Worm (Caenorhabditis elegans): Measurements from ENCODE around the gene Y65A5A.24.
"Not testable (repeated sequence)": the region's sequence is repeated elsewhere in the genome, so short reads cannot be mapped to it uniquely, and the experiment has no call there.

Y65A5A.24 gene

DNA sequence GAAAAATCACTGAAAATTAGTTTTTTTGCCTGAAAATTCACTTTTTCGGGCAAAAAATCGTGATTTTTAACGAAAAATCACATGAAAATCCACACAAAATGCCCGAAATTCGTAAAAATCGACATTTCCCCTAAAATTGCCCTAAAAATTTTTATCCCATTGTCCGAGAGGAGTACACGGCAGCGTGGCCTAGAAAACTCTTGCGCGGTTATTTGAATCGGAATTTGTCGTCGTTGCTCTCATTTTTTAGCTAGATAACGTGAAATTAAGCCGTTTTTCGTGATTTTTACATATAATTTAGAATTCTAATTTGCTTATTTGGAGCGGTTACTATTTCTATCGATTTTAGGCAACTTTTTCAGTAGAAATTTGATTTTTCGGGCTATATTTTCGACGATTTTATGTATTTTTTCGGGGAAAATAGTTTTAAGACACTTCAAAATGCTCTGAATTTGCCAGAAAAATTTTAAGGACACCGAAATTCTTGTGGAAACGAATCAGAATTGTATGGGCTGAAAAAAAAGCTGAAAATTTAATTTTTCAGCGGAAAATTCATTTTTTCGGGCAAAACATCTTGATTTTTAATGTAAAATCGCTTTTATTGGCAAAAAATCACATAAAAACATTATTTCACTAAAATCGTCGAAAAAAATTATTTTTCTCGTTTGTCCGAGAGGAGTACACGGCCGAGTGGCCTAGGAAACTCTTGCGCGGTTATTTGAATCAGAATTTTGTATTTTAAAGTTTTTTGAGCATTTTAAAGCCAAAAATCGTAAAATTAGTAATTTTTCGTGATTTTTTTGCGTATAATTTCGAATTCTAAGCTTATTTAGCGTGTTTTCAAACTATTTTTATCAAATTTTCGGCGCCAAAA is 21.6 kb downstream of the Y65A5A.24 start (continued):
- 0 out of 2 replicates have a peak, but pooled peaks have one; percentile 71 for TF ChIP-seq ztf-1 (GFP tag; conservative IDR thresholded peaks at IDR 0.05)
- no peak for TF ChIP-seq aly-2 (tag; optimal IDR thresholded peaks at IDR 0.05)
- peak; percentile 96 for TF ChIP-seq gmeb-1 (tag; optimal IDR thresholded peaks at IDR 0.05)
- peak; percentile 65 for TF ChIP-seq C34F6.9 (tag; optimal IDR thresholded peaks at IDR 0.05)
- peak; percentile 70 for TF ChIP-seq lin-13 (GFP tag; optimal IDR thresholded peaks at IDR 0.05)
- no peak for TF ChIP-seq nhr-23 (tag; optimal IDR thresholded peaks at IDR 0.05)

DNA sequence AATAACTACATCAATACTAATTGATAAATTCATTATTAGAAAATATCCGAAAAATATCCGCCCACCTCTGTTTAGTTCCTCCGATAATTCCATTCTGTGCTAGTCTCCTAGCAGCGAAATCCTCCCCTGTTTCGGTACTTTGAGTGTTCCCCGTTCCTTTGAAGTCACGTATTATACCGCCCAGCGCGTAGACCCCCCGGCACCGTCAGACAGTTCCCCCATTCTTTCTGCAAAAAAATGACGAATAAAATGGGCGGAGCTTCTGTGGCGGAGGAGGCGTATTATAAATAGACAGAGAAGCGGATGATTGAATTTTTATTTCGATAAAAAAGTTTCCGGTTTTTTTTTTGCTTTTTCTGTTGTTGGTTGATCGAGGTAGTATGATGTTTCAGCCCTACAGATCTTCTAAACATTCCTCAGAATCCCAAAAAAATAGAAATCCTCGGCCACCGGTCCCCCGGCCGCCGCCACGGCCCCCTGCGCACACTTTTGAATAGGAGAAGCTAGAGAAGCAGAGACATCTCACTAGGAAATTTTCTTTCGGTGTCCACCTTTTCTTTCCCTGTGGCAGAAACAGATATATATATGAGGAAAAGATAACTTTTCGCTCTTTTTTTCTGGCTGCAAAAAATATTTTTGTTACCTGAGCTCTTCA is 28.3 kb downstream of the Y65A5A.24 start:
- TF ChIP-seq mab-5 (tag; optimal IDR thresholded peaks at IDR 0.05) (no peak), lin-13 (GFP tag; optimal IDR thresholded peaks at IDR 0.05) (no peak), unc-55 (GFP tag; optimal IDR thresholded peaks at IDR 0.05) (peak; percentile 26), sma-3 (GFP tag; optimal IDR thresholded peaks at IDR 0.05) (no peak), nhr-10 (tag; optimal IDR thresholded peaks at IDR 0.05) (no peak), mdl-1 (tag; optimal IDR thresholded peaks at IDR 0.05) (no peak), snpc-4 (tag; optimal IDR thresholded peaks at IDR 0.05) (no peak), Y55F3AM.14 (GFP tag; optimal IDR thresholded peaks at IDR 0.05) (no peak), nhr-237 (tag; optimal IDR thresholded peaks at IDR 0.05) (no peak), F13H6.1 (tag; optimal IDR thresholded peaks at IDR 0.05) (no peak), ztf-4 (tag; optimal IDR thresholded peaks at IDR 0.05) (no peak), nhr-77 (tag; optimal IDR thresholded peaks at IDR 0.05) (no peak), mbf-1 (tag; optimal IDR thresholded peaks at IDR 0.05) (no peak), lsy-2 (tag; optimal IDR thresholded peaks at IDR 0.05) (peak in 1 of 2 experiments; percentile 0)

DNA sequence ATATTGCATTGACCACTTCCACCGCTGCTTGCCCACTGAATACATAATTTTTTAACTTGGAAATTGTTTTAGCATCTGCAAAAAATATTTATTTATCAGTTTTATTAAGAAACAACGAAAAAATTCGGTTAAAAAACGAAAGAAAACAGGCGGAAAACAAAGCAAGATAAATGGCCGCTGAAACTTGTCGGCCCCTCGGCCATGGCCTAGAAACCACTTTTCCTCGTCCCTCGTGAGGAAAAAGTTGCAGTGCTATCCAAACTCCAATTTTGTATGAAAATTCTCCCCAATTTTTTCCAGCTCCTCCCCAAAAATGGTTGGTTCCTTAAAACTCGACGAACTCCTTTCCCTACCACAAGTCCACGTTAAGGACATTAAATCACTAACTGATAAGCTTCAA is 30.6 kb downstream of the Y65A5A.24 start, which contains the start of gene Y10G11A.1:
Gene Y10G11A.1 (plus strand): TSS at position 301 of the 400 bp plus-strand sequence.
- not testable (repeated sequence) for TF ChIP-seq egl-27 (tag; optimal IDR thresholded peaks at IDR 0.05); elt-1 (tag; optimal IDR thresholded peaks at IDR 0.05); lin-13 (GFP tag; optimal IDR thresholded peaks at IDR 0.05)

DNA sequence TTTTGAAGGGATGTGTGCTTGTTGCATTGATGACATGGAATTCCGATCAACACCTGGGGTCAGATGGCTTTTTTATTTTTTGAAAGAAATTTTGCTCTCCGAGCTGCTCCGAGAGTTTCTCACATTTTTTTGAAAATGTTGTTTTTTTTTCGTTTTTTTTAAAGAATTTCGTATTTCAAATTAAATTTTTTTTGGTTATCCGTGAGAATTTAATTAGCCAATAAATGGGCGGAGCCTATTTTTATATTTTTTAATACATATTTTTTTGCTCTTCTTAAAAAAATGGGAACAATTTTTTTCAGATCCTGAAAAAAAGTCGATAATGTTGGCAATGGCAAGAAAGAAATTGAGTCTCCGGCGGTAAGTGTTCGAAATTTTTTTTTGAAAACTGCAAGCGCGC is 38.2 kb downstream of the Y65A5A.24 start, which contains the start of gene dlc-3:
Gene dlc-3 (plus strand): TSS at position 301 of the 400 bp plus-strand sequence.
- TF ChIP-seq ztf-1 (GFP tag; conservative IDR thresholded peaks at IDR 0.05), result no peak
- no peak for TF ChIP-seq fos-1 (tag; optimal IDR thresholded peaks at IDR 0.05)

DNA sequence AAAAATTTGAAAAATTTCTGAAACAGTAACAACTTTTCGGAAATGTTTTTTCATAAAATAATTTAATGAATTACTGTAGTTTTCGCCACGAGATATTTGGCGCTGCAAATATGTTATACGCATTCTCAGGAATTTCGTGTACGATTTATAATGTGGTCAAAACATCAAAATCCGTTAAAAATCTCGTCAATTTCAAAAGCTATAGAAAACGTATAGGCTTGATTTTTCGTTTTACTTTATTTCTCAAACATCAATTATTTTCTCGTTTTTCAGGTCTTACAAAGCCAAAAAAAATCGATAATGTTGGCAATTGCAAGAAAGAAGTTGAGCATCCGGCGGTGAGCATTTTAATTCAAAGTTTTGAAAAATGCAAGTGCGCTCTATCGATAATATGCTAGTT is 49.2 kb downstream of the Y65A5A.24 start, which contains the start of gene dlc-4:
Gene dlc-4 (plus strand): TSS at position 301 of the 400 bp plus-strand sequence.
- TF ChIP-seq R02D3.7 (tag; optimal IDR thresholded peaks at IDR 0.05) (no peak), fos-1 (tag; optimal IDR thresholded peaks at IDR 0.05) (no peak), lin-39 (tag; optimal IDR thresholded peaks at IDR 0.05) (no peak), lin-13 (GFP tag; optimal IDR thresholded peaks at IDR 0.05) (no peak), alr-1 (tag; optimal IDR thresholded peaks at IDR 0.05) (no peak), egl-27 (tag; optimal IDR thresholded peaks at IDR 0.05) (no peak), ztf-4 (tag; optimal IDR thresholded peaks at IDR 0.05) (no peak), nhr-12 (tag; optimal IDR thresholded peaks at IDR 0.05) (no peak), lin-11 (tag; optimal IDR thresholded peaks at IDR 0.05) (no peak), unc-55 (GFP tag; optimal IDR thresholded peaks at IDR 0.05) (no peak), nhr-23 (tag; optimal IDR thresholded peaks at IDR 0.05) (no peak), crh-2 (tag; optimal IDR thresholded peaks at IDR 0.05) (no peak), nhr-25 (tag; optimal IDR thresholded peaks at IDR 0.05) (no peak), mdl-1 (tag; optimal IDR thresholded peaks at IDR 0.05) (no peak)

Data from whole organism, L2 larva.